Worm (Caenorhabditis elegans) whole organism, L1 larva: ENCODE data around the gene srh-145.

Experiments used
- C04F5.9 ChIP-seq: sonication (generic microtip); optimal IDR thresholded peaks from 2 replicates; lab custom pipeline; 2016; ENCODE audit warnings: missing genetic modification characterization, missing compliant biosample characterization
- C16A3.4 ChIP-seq: fragments of 150-350 bp; optimal IDR thresholded peaks from 2 replicates; lab custom pipeline; 2014; ENCODE audit warnings: missing biosample characterization, missing genetic modification characterization
- C34B4.2 ChIP-seq: sonication (generic microtip); optimal IDR thresholded peaks from 2 replicates; lab custom pipeline; 2017; ENCODE audit warnings: mild to moderate bottlenecking, missing genetic modification characterization, missing compliant biosample characterization
- F16B12.6 ChIP-seq: fragments of 150-350 bp; optimal IDR thresholded peaks from 2 replicates; lab custom pipeline; 2014; ENCODE audit warnings: missing biosample characterization, missing genetic modification characterization
- Y116A8C.19 ChIP-seq: sonication (generic microtip); optimal IDR thresholded peaks from 2 replicates; lab custom pipeline; 2016; ENCODE audit warnings: missing compliant biosample characterization, missing genetic modification characterization, borderline replicate concordance
- alr-1 ChIP-seq: fragments of 200-800 bp; sonication (Bioruptor generic); optimal IDR thresholded peaks from 2 replicates; lab custom pipeline; 2018; ENCODE audit warnings: borderline replicate concordance, mild to moderate bottlenecking, missing genetic modification characterization, missing compliant biosample characterization
- aly-2 ChIP-seq: fragments of 150-350 bp; optimal IDR thresholded peaks from 2 replicates; lab custom pipeline; 2014; ENCODE audit warnings: missing biosample characterization, missing genetic modification characterization
- ama-1 ChIP-seq: fragments of 150-350 bp; optimal IDR thresholded peaks from 2 replicates; lab custom pipeline; 2014
- ceh-63 ChIP-seq: fragments of 200-800 bp; sonication (Bioruptor generic); optimal IDR thresholded peaks from 2 replicates; lab custom pipeline; 2018; ENCODE audit warnings: mild to moderate bottlenecking, missing genetic modification characterization, missing compliant biosample characterization
- ceh-90 ChIP-seq: sonication (generic microtip); optimal IDR thresholded peaks from 2 replicates; lab custom pipeline; 2016; ENCODE audit warnings: missing genetic modification characterization, missing compliant biosample characterization
- ces-1 ChIP-seq: fragments of 150-350 bp; optimal IDR thresholded peaks from 2 replicates; lab custom pipeline; 2014; ENCODE audit warnings: missing biosample characterization, missing genetic modification reagents, missing genetic modification characterization
- dpl-1 ChIP-seq, 3 experiments: fragments of 150-350 bp in 2 of 3; sonication (generic microtip) in 1 of 3; optimal IDR thresholded peaks; 2 replicates each; lab custom pipeline; 2014 to 2017; ENCODE audit warnings: missing biosample characterization in 3 of 3, missing genetic modification characterization in 3 of 3, missing genetic modification reagents in 3 of 3
- efl-3 ChIP-seq: fragments of 200-800 bp; sonication (Bioruptor generic); optimal IDR thresholded peaks from 2 replicates; lab custom pipeline; 2018; ENCODE audit warnings: mild to moderate bottlenecking, missing genetic modification characterization, missing compliant biosample characterization
- egl-27 ChIP-seq, 2 experiments: fragments of 150-350 bp in 1 of 2; sonication (generic microtip); optimal IDR thresholded peaks; 3 replicates each; lab custom pipeline; 2017 to 2018; ENCODE audit warnings: missing biosample characterization in 2 of 2, missing genetic modification characterization in 2 of 2, missing genetic modification reagents in 2 of 2
- fkh-10 ChIP-seq: sonication (generic microtip); optimal IDR thresholded peaks from 2 replicates; lab custom pipeline; 2017; ENCODE audit warnings: missing biosample characterization, missing genetic modification reagents, missing genetic modification characterization
- grh-1 ChIP-seq: fragments of 200-800 bp; sonication (Bioruptor generic); IDR thresholded peaks from 2 replicates; pipeline ENCODE4 v1.3.6; 2022; ENCODE audit warnings: missing genetic modification reagents, missing genetic modification characterization, missing compliant biosample characterization
- hlh-4 ChIP-seq: sonication (generic microtip); optimal IDR thresholded peaks from 2 replicates; lab custom pipeline; 2016; ENCODE audit warnings: mild to moderate bottlenecking, missing genetic modification characterization, missing compliant biosample characterization
- hpl-2 ChIP-seq: fragments of 150-350 bp; optimal IDR thresholded peaks from 2 replicates; lab custom pipeline; 2014; ENCODE audit warnings: missing biosample characterization, missing genetic modification reagents, missing genetic modification characterization
- irx-1 ChIP-seq: sonication (generic microtip); optimal IDR thresholded peaks from 2 replicates; lab custom pipeline; 2016; ENCODE audit warnings: missing genetic modification characterization, missing compliant biosample characterization
- isw-1 ChIP-seq: fragments of 200-800 bp; sonication (Bioruptor generic); IDR thresholded peaks from 2 replicates; pipeline ENCODE4 v1.3.6; 2022; ENCODE audit warnings: missing genetic modification characterization, missing compliant biosample characterization
- lin-13 ChIP-seq: fragments of 150-350 bp; optimal IDR thresholded peaks from 2 replicates; lab custom pipeline; 2014; ENCODE audit warnings: missing biosample characterization, missing genetic modification reagents, missing genetic modification characterization
- lin-14 ChIP-seq: fragments of 200-800 bp; sonication (Bioruptor generic); optimal IDR thresholded peaks from 2 replicates; lab custom pipeline; 2018; ENCODE audit warnings: mild to moderate bottlenecking, missing genetic modification characterization, moderate library complexity, missing compliant biosample characterization
- lin-15B ChIP-seq: fragments of 150-350 bp; sonication (generic microtip); optimal IDR thresholded peaks from 3 replicates; lab custom pipeline; 2014; ENCODE audit warnings: missing biosample characterization, missing genetic modification characterization
- lin-35 ChIP-seq, 2 experiments: fragments of 150-350 bp; optimal IDR thresholded peaks; 2 replicates each; lab custom pipeline; 2014; ENCODE audit warnings: missing biosample characterization in 2 of 2, missing genetic modification characterization in 2 of 2, missing genetic modification reagents in 2 of 2
- lin-39 ChIP-seq: fragments of 150-350 bp; optimal IDR thresholded peaks from 2 replicates; lab custom pipeline; 2014; ENCODE audit warnings: missing biosample characterization, missing genetic modification reagents, missing genetic modification characterization
- lir-3 ChIP-seq: sonication (generic microtip); optimal IDR thresholded peaks from 2 replicates; lab custom pipeline; 2016; ENCODE audit warnings: mild to moderate bottlenecking, missing genetic modification characterization, moderate library complexity, missing compliant biosample characterization; ENCODE audit not compliant: poor library complexity
- lsy-2 ChIP-seq, 2 experiments: fragments of 150-350 bp; optimal IDR thresholded peaks; 2 replicates each; lab custom pipeline; 2014; ENCODE audit warnings: missing biosample characterization in 2 of 2, missing genetic modification characterization in 2 of 2
- mab-9 ChIP-seq: fragments of 200-800 bp; sonication (Bioruptor generic); IDR thresholded peaks from 2 replicates; pipeline ENCODE4 v1.3.6; 2022; ENCODE audit warnings: missing genetic modification reagents, missing genetic modification characterization, missing compliant biosample characterization
- mdl-1 ChIP-seq, 2 experiments: fragments of 150-350 bp; optimal IDR thresholded peaks; 2 replicates each; lab custom pipeline; 2014 to 2017; ENCODE audit warnings: missing biosample characterization in 2 of 2, missing genetic modification characterization in 2 of 2, inconsistent platforms in 1 of 2
- mep-1 ChIP-seq: fragments of 150-350 bp; optimal IDR thresholded peaks from 2 replicates; lab custom pipeline; 2014; ENCODE audit warnings: missing biosample characterization, missing genetic modification characterization
- nhr-20 ChIP-seq: sonication (generic microtip); optimal IDR thresholded peaks from 2 replicates; lab custom pipeline; 2016; ENCODE audit warnings: mild to moderate bottlenecking, missing genetic modification characterization, missing compliant biosample characterization
- nhr-237 ChIP-seq: fragments of 150-350 bp; optimal IDR thresholded peaks from 2 replicates; lab custom pipeline; 2014; ENCODE audit warnings: missing biosample characterization, missing genetic modification characterization
- nhr-28 ChIP-seq: fragments of 150-350 bp; optimal IDR thresholded peaks from 2 replicates; lab custom pipeline; 2014; ENCODE audit warnings: missing biosample characterization, missing genetic modification characterization
- nhr-47 ChIP-seq: sonication (generic microtip); optimal IDR thresholded peaks from 2 replicates; lab custom pipeline; 2016; ENCODE audit warnings: mild to moderate bottlenecking, missing genetic modification characterization, moderate library complexity, missing compliant biosample characterization
- nhr-76 ChIP-seq: sonication (generic microtip); optimal IDR thresholded peaks from 2 replicates; lab custom pipeline; 2017; ENCODE audit warnings: missing biosample characterization, missing genetic modification characterization
- nhr-77 ChIP-seq: fragments of 150-350 bp; optimal IDR thresholded peaks from 2 replicates; lab custom pipeline; 2014; ENCODE audit warnings: missing biosample characterization, missing genetic modification characterization
- pax-3 ChIP-seq: fragments of 200-800 bp; sonication (Bioruptor generic); optimal IDR thresholded peaks from 2 replicates; lab custom pipeline; 2018; ENCODE audit warnings: mild to moderate bottlenecking, missing genetic modification characterization, moderate library complexity, missing compliant biosample characterization
- snpc-4 ChIP-seq: fragments of 150-350 bp; optimal IDR thresholded peaks from 2 replicates; lab custom pipeline; 2014; ENCODE audit warnings: missing biosample characterization, missing genetic modification characterization
- snu-23 ChIP-seq: sonication (generic microtip); optimal IDR thresholded peaks from 2 replicates; lab custom pipeline; 2016; ENCODE audit warnings: missing genetic modification characterization, missing compliant biosample characterization
- sptf-1 ChIP-seq: fragments of 150-350 bp; optimal IDR thresholded peaks from 2 replicates; lab custom pipeline; 2014; ENCODE audit warnings: missing biosample characterization, missing genetic modification characterization
- swsn-7 ChIP-seq: sonication (generic microtip); optimal IDR thresholded peaks from 2 replicates; lab custom pipeline; 2016; ENCODE audit warnings: missing genetic modification characterization, missing compliant biosample characterization
- tbx-2 ChIP-seq: sonication (generic microtip); optimal IDR thresholded peaks from 2 replicates; lab custom pipeline; 2016; ENCODE audit warnings: missing genetic modification characterization, missing compliant biosample characterization
- tlp-1 ChIP-seq: fragments of 150-350 bp; optimal IDR thresholded peaks from 2 replicates; lab custom pipeline; 2014; ENCODE audit warnings: missing biosample characterization, missing genetic modification characterization
- unc-30 ChIP-seq: sonication (generic microtip); optimal IDR thresholded peaks from 2 replicates; lab custom pipeline; 2017; ENCODE audit warnings: missing biosample characterization, missing genetic modification characterization
- unc-62 ChIP-seq: fragments of 150-350 bp; optimal IDR thresholded peaks from 2 replicates; lab custom pipeline; 2014; ENCODE audit warnings: missing biosample characterization, missing genetic modification reagents, missing genetic modification characterization
- ztf-4 ChIP-seq: fragments of 150-350 bp; optimal IDR thresholded peaks from 2 replicates; lab custom pipeline; 2014; ENCODE audit warnings: missing biosample characterization, missing genetic modification characterization

Gene srh-145

ce11 chrV:16395131-16395530, 15.4 kb upstream of the srh-145 start, which contains the start of gene F13A7.11 (continued):
- TF ChIP-seq mep-1 (tag; lab: Kevin White, UChicago) (no peak), tbx-2 (tag; lab: Kevin White, UChicago) (no peak), dpl-1 (GFP tag; optimal IDR thresholded peaks at IDR 0.05; lab: Kevin White, UChicago) (peak in 2 of 3 experiments; percentile 4 to 17), tlp-1 (tag; lab: Kevin White, UChicago) (no peak), egl-27 (tag; optimal IDR thresholded peaks at IDR 0.05; lab: Kevin White, UChicago) (no peak), C04F5.9 (tag; lab: Kevin White, UChicago) (no peak), lin-39 (tag; lab: Kevin White, UChicago) (no peak), sptf-1 (no peak), lin-35 (GFP tag; optimal IDR thresholded peaks at IDR 0.05; lab: Kevin White, UChicago) (peak in 1 of 2 experiments; percentile 1), ceh-63 (GFP tag; lab: Kevin White, UChicago) (no peak), C16A3.4 (tag; lab: Kevin White, UChicago) (no peak), ceh-90 (tag; lab: Kevin White, UChicago) (no peak), lir-3 (tag; lab: Kevin White, UChicago) (no peak), mdl-1 (tag; optimal IDR thresholded peaks at IDR 0.05; lab: Kevin White, UChicago) (no peak)
- TF ChIP-seq, all 84 proteins: peak for 12

ce11 chrV:16395739-16396138, 14.8 kb upstream of the srh-145 start, which contains the start of gene F13A7.12:
F13A7.12 (plus strand) TSS chrV:16396039.
- TF ChIP-seq ces-1 (GFP tag; lab: Kevin White, UChicago) (no peak), fkh-10 (no peak), ceh-90 (tag; lab: Kevin White, UChicago) (no peak), efl-3 (GFP tag; lab: Kevin White, UChicago) (no peak), nhr-76 (tag; lab: Kevin White, UChicago) (no peak), snpc-4 (tag; lab: Kevin White, UChicago) (no peak), unc-30 (tag; lab: Kevin White, UChicago) (no peak), alr-1 (tag; lab: Kevin White, UChicago) (no peak)

DNA sequence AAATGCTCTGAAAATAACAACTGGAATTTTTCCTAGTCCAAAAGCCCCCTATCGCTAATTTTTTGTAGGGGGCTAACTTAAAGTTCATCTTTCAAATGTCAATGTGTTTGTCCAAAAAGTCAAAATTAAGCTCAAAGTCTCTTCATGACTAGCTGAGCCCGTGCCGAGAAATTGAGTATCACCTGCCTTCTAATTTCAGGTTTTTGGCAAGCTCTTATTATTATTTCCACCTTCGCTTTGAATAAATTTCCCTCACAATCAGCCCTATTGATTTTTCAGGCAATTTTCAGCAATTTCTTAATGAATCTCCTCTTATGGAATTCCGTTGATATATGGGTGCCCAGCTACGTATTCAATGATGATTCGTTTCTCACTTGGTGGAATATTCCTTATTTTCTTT, 11.1 kb upstream of the srh-145 start, which contains the start of gene sre-36:
sre-36 (plus strand) TSS at position 301 of the 400 bp plus-strand sequence.
- TF ChIP-seq unc-62 (GFP tag; lab: Kevin White, UChicago) (no peak), pax-3 (no peak)

DNA sequence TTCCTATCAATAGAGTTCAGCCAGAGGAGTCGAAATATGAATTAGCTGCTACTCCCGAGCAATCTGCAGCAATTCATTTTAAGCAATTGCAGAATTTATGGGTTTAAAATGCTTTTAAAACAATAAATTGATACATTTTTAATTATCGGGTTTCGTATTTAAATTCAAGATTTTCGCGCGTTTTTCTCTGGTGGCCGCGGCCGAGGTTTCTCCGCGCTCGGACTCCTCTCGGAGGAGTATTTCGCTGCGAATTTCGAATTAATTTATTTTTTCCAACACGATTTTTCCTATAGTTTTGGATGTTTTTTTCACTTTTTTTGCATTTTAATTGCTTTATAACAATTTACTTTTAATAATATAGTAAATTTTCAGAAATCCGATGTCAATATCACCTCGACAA, 9.0 kb upstream of the srh-145 start, which contains the start of gene F13A7.14:
F13A7.14 (plus strand) TSS at position 373 of the 400 bp plus-strand sequence.
- TF ChIP-seq lin-14 (GFP tag; lab: Kevin White, UChicago) (peak; percentile 82), grh-1 (peak; percentile 86), nhr-237 (tag; lab: Kevin White, UChicago) (no peak), tlp-1 (tag; lab: Kevin White, UChicago) (no peak), lir-3 (tag; lab: Kevin White, UChicago) (peak; percentile 96), mab-9 (GFP tag; lab: Robert Waterston, UW) (peak; percentile 94), lin-15B (peak; percentile 64), hlh-4 (peak; percentile 82), Y116A8C.19 (tag; lab: Kevin White, UChicago) (peak; percentile 83), unc-62 (GFP tag; lab: Kevin White, UChicago) (no peak), nhr-77 (tag; lab: Kevin White, UChicago) (peak; percentile 1), snu-23 (GFP tag; lab: Kevin White, UChicago) (peak; percentile 90), isw-1 (peak; percentile 82), ztf-4 (tag; lab: Kevin White, UChicago) (peak; percentile 58), C34B4.2 (tag; lab: Kevin White, UChicago) (no peak), lin-39 (tag; lab: Kevin White, UChicago) (peak; percentile 78), snpc-4 (tag; lab: Kevin White, UChicago) (peak; percentile 84), irx-1 (peak; percentile 96), lin-13 (GFP tag; lab: Kevin White, UChicago) (peak; percentile 66), nhr-28 (tag; lab: Kevin White, UChicago) (no peak), swsn-7 (peak; percentile 89), nhr-20 (tag; lab: Kevin White, UChicago) (peak; percentile 92), efl-3 (GFP tag; lab: Kevin White, UChicago) (peak; percentile 79), sptf-1 (no peak), ces-1 (GFP tag; lab: Kevin White, UChicago) (no peak), hpl-2 (GFP tag; lab: Kevin White, UChicago) (no peak), tbx-2 (tag; lab: Kevin White, UChicago) (peak; percentile 96), lsy-2 (tag; optimal IDR thresholded peaks at IDR 0.05; lab: Kevin White, UChicago) (peak; percentile 79 to 89), ama-1 (lab: Kevin White, UChicago) (no peak), F16B12.6 (peak; percentile 15), nhr-47 (tag; lab: Kevin White, UChicago) (peak; percentile 95), nhr-76 (tag; lab: Kevin White, UChicago) (no peak), aly-2 (tag; lab: Kevin White, UChicago) (no peak)
